Fruit fly (Drosophila melanogaster) whole organism, prepupa: Measurements from ENCODE around the gene CG14968.

Experiments
- Blimp-1 ChIP-seq: fragments of 200-800 bp; sonication (Bioruptor generic); optimal IDR thresholded peaks from 3 replicates; lab custom pipeline; 2017; ENCODE audit warnings: missing biosample characterization, missing genetic modification characterization, mild to moderate bottlenecking, moderate library complexity, missing genetic modification reagents
- CG10631 ChIP-seq: fragments of 200-800 bp; sonication (Bioruptor generic); optimal IDR thresholded peaks from 2 replicates; lab custom pipeline; 2016; ENCODE audit warnings: missing biosample characterization, missing genetic modification characterization
- CG34406 ChIP-seq: fragments of 200-800 bp; sonication (Bioruptor generic); optimal IDR thresholded peaks from 3 replicates; lab custom pipeline; 2016; ENCODE audit warnings: missing biosample characterization, missing genetic modification characterization
- CG6854 ChIP-seq: fragments of 200-800 bp; sonication (Bioruptor generic); optimal IDR thresholded peaks from 2 replicates; lab custom pipeline; 2017; ENCODE audit warnings: missing biosample characterization, mild to moderate bottlenecking, missing genetic modification characterization
- Ets21C ChIP-seq: fragments of 200-800 bp; sonication (Bioruptor generic); optimal IDR thresholded peaks from 3 replicates; lab custom pipeline; 2016; ENCODE audit warnings: missing biosample characterization, missing genetic modification characterization
- Hr38 ChIP-seq: sonication (Bioruptor generic); optimal IDR thresholded peaks from 2 replicates; lab custom pipeline; 2016; ENCODE audit warnings: missing biosample characterization, missing genetic modification characterization
- Hr39 ChIP-seq: fragments of 200-800 bp; sonication (Bioruptor generic); optimal IDR thresholded peaks from 2 replicates; lab custom pipeline; 2016; ENCODE audit warnings: missing biosample characterization, missing genetic modification characterization
- Lpt ChIP-seq: fragments of 200-800 bp; sonication (Bioruptor generic); optimal IDR thresholded peaks from 3 replicates; lab custom pipeline; 2016; ENCODE audit warnings: missing biosample characterization, missing genetic modification characterization
- Met ChIP-seq: fragments of 200-800 bp; sonication (Bioruptor generic); optimal IDR thresholded peaks from 3 replicates; lab custom pipeline; 2016; ENCODE audit warnings: missing biosample characterization, missing genetic modification characterization
- net ChIP-seq: fragments of 200-800 bp; sonication (Bioruptor generic); optimal IDR thresholded peaks from 3 replicates; lab custom pipeline; 2016; ENCODE audit warnings: missing biosample characterization, missing genetic modification characterization

DNA sequence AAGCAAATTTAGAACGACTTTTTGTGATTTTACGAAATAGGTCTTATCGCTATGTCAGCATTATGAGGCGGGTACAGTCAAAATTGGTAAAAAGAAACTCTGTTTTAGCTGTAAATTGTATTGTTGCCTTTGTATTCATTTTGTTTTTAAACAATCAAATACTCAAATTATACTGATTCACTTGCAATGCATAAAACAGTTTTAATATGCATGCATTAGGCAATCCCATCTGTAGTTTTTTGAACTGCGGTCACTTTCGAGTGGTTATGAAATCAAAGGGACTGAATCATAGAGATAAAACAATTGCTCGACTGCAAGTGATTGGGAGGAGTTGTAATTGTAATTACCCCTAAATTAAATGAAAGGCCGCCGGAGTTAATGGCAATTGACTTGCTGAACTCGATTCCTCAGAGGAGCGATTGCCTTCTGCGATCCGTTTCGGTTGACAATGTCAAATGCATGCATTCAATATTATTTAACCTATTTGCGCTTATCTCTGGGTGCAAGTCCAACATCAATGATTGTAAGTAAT, 36.8 kb upstream of the CG14968 start:
- TF ChIP-seq net = no peak
- TF ChIP-seq Lpt (GFP tag; lab: Kevin White, UChicago) = no peak
- no peak for TF ChIP-seq Blimp-1 (GFP tag; lab: Kevin White, UChicago)
- no peak for TF ChIP-seq Ets21C (GFP tag; lab: Kevin White, UChicago)
- no peak for TF ChIP-seq CG34406
- TF ChIP-seq Hr39 (GFP tag; lab: Kevin White, UChicago) = peak; percentile 39
- no peak for TF ChIP-seq Hr38 (GFP tag; lab: Kevin White, UChicago)
- no peak for TF ChIP-seq CG10631 (GFP tag; lab: Kevin White, UChicago)
- peak; percentile 37 for TF ChIP-seq Met (GFP tag; lab: Kevin White, UChicago)
- TF ChIP-seq CG6854 (GFP tag; lab: Kevin White, UChicago) = no peak
